Worm (Caenorhabditis elegans): ENCODE measurements around the gene ogdh-1.

ce11 chrIV:4674322-4674721 lies 29.5 kb downstream of the ogdh-1 start:
- TF ChIP-seq pha-4 (tag; optimal IDR thresholded peaks at IDR 0.05) (no peak), tbx-2 (tag; optimal IDR thresholded peaks at IDR 0.05) (no peak), elt-4 (tag; optimal IDR thresholded peaks at IDR 0.05) (no peak), nfya-1 (tag; optimal IDR thresholded peaks at IDR 0.05) (no peak)

All from whole organism, late embryonic.